Worm (Caenorhabditis elegans) whole organism, young adult: ENCODE measurements around the gene sru-40.

Experiments used
- B0261.1 ChIP-seq: sonication (generic microtip); optimal IDR thresholded peaks from 2 replicates; lab custom pipeline; 2016; ENCODE audit warnings: mild to moderate bottlenecking, missing genetic modification characterization, moderate library complexity, missing compliant biosample characterization
- C17E4.6 ChIP-seq: fragments of 200-800 bp; sonication (Bioruptor generic); IDR thresholded peaks from 2 replicates; pipeline ENCODE4 v1.3.6; 2022; ENCODE audit warnings: missing genetic modification reagents, missing genetic modification characterization, missing compliant biosample characterization
- D2030.7 ChIP-seq: fragments of 200-800 bp; sonication (Bioruptor generic); IDR thresholded peaks from 2 replicates; pipeline ENCODE4 v1.3.6; 2022; ENCODE audit warnings: missing genetic modification reagents, missing genetic modification characterization, missing compliant biosample characterization
- F57C9.4 ChIP-seq: sonication (generic microtip); optimal IDR thresholded peaks from 2 replicates; lab custom pipeline; 2017; ENCODE audit warnings: mild to moderate bottlenecking, missing genetic modification characterization, missing compliant biosample characterization
- T07F8.4 ChIP-seq: sonication (generic microtip); optimal IDR thresholded peaks from 2 replicates; lab custom pipeline; 2016; ENCODE audit warnings: mild to moderate bottlenecking, missing genetic modification characterization, moderate library complexity, missing compliant biosample characterization
- Y53F4B.3 ChIP-seq: fragments of 200-800 bp; sonication (Bioruptor generic); IDR thresholded peaks from 2 replicates; pipeline ENCODE4 v1.3.6; 2022; ENCODE audit warnings: missing genetic modification reagents, missing genetic modification characterization, missing compliant biosample characterization
- attf-5 ChIP-seq: fragments of 200-800 bp; sonication (Bioruptor generic); optimal IDR thresholded peaks from 2 replicates; lab custom pipeline; 2018; ENCODE audit warnings: mild to moderate bottlenecking, missing genetic modification characterization, missing compliant biosample characterization
- bed-2 ChIP-seq: fragments of 200-800 bp; sonication (Bioruptor generic); IDR thresholded peaks from 2 replicates; pipeline ENCODE4 v1.3.6; 2022; ENCODE audit warnings: missing genetic modification reagents, missing genetic modification characterization, missing compliant biosample characterization
- cebp-1 ChIP-seq, 2 experiments: fragments of 200-800 bp in 1 of 2; sonication (Bioruptor generic) in 1 of 2; sonication (generic microtip) in 1 of 2; IDR thresholded peaks in 1 of 2; optimal IDR thresholded peaks in 1 of 2; 2 replicates each; pipeline versions ENCODE4 v1.3.6 to Lab custom; 2017 to 2022; ENCODE audit warnings: missing compliant biosample characterization in 2 of 2, missing genetic modification characterization in 2 of 2, mild to moderate bottlenecking in 1 of 2, missing genetic modification reagents in 1 of 2, moderate library complexity in 1 of 2
- ceh-100 ChIP-seq: fragments of 200-800 bp; sonication (Bioruptor generic); IDR thresholded peaks from 2 replicates; pipeline ENCODE4 v1.3.6; 2022; ENCODE audit warnings: missing genetic modification reagents, missing genetic modification characterization, missing compliant biosample characterization
- egl-44 ChIP-seq: fragments of 200-800 bp; sonication (Bioruptor generic); IDR thresholded peaks from 2 replicates; pipeline ENCODE4 v1.3.6; 2022; ENCODE audit warnings: missing genetic modification reagents, missing genetic modification characterization, missing compliant biosample characterization
- egrh-3 ChIP-seq: fragments of 200-800 bp; sonication (Bioruptor generic); IDR thresholded peaks from 2 replicates; pipeline ENCODE4 v1.3.6; 2022; ENCODE audit warnings: missing genetic modification reagents, missing genetic modification characterization, missing compliant biosample characterization
- him-1 ChIP-seq: sonication (generic microtip); optimal IDR thresholded peaks from 2 replicates; lab custom pipeline; 2016; ENCODE audit warnings: missing genotype, missing genetic modification reagents, missing genetic modification characterization, missing compliant biosample characterization
- hsf-1 ChIP-seq: fragments of 200-800 bp; sonication (Bioruptor generic); IDR thresholded peaks from 2 replicates; pipeline ENCODE4 v1.3.6; 2022; ENCODE audit warnings: missing genetic modification reagents, missing genetic modification characterization, missing compliant biosample characterization
- let-526 ChIP-seq: fragments of 200-800 bp; sonication (Bioruptor generic); IDR thresholded peaks from 2 replicates; pipeline ENCODE4 v1.3.6; 2022; ENCODE audit warnings: missing genetic modification reagents, missing genetic modification characterization, missing compliant biosample characterization
- lsl-1 ChIP-seq: fragments of 200-800 bp; sonication (Bioruptor generic); optimal IDR thresholded peaks from 2 replicates; lab custom pipeline; 2018; ENCODE audit warnings: mild to moderate bottlenecking, missing genetic modification characterization, moderate library complexity, missing compliant biosample characterization
- madf-10 ChIP-seq: sonication (generic microtip); optimal IDR thresholded peaks from 2 replicates; lab custom pipeline; 2016; ENCODE audit warnings: mild to moderate bottlenecking, missing genetic modification characterization, missing compliant biosample characterization
- madf-6 ChIP-seq: fragments of 200-800 bp; sonication (Bioruptor generic); IDR thresholded peaks from 2 replicates; pipeline ENCODE4 v1.3.6; 2022; ENCODE audit warnings: missing genetic modification reagents, missing genetic modification characterization, missing compliant biosample characterization
- mel-28 ChIP-seq: sonication (generic microtip); optimal IDR thresholded peaks from 2 replicates; lab custom pipeline; 2016; ENCODE audit warnings: borderline replicate concordance, mild to moderate bottlenecking, missing genetic modification characterization, missing compliant biosample characterization
- mes-4 ChIP-seq: sonication (generic microtip); optimal IDR thresholded peaks from 2 replicates; lab custom pipeline; 2016; ENCODE audit warnings: missing genotype, missing genetic modification characterization, missing compliant biosample characterization
- mxl-1 ChIP-seq: sonication (generic microtip); optimal IDR thresholded peaks from 2 replicates; lab custom pipeline; 2016; ENCODE audit warnings: missing genetic modification characterization, missing compliant biosample characterization
- nfya-2 ChIP-seq: fragments of 200-800 bp; sonication (Bioruptor generic); IDR thresholded peaks from 2 replicates; pipeline ENCODE4 v1.3.6; 2022; ENCODE audit warnings: missing genetic modification reagents, missing genetic modification characterization, missing compliant biosample characterization
- nhr-120 ChIP-seq: fragments of 200-800 bp; sonication (Bioruptor generic); IDR thresholded peaks from 2 replicates; pipeline ENCODE4 v1.3.6; 2022; ENCODE audit warnings: missing genetic modification characterization, missing compliant biosample characterization
- snpc-1.3 ChIP-seq: sonication (generic microtip); optimal IDR thresholded peaks from 2 replicates; lab custom pipeline; 2017; ENCODE audit warnings: missing genetic modification characterization, mild to moderate bottlenecking, missing compliant biosample characterization, antibody characterized with exemption, moderate library complexity, missing genotype, missing genetic modification reagents; ENCODE audit not compliant: insufficient read depth
- xnd-1 ChIP-seq: sonication (generic microtip); optimal IDR thresholded peaks from 2 replicates; lab custom pipeline; 2016; ENCODE audit warnings: missing genotype, missing genetic modification reagents, missing genetic modification characterization, missing compliant biosample characterization
- zim-3 ChIP-seq: sonication (generic microtip); optimal IDR thresholded peaks from 2 replicates; lab custom pipeline; 2017; ENCODE audit warnings: mild to moderate bottlenecking, missing genetic modification characterization, moderate library complexity, missing compliant biosample characterization
- ztf-18 ChIP-seq: sonication (generic microtip); optimal IDR thresholded peaks from 2 replicates; lab custom pipeline; 2016; ENCODE audit warnings: missing genotype, mild to moderate bottlenecking, missing genetic modification characterization, missing compliant biosample characterization
- ztf-25 ChIP-seq: fragments of 200-800 bp; sonication (Bioruptor generic); IDR thresholded peaks from 2 replicates; pipeline ENCODE4 v1.3.6; 2022; ENCODE audit warnings: missing genetic modification reagents, missing genetic modification characterization, missing compliant biosample characterization
- ztf-26 ChIP-seq: sonication (generic microtip); optimal IDR thresholded peaks from 2 replicates; lab custom pipeline; 2017; ENCODE audit warnings: missing genetic modification characterization, missing compliant biosample characterization

sru-40 gene

DNA sequence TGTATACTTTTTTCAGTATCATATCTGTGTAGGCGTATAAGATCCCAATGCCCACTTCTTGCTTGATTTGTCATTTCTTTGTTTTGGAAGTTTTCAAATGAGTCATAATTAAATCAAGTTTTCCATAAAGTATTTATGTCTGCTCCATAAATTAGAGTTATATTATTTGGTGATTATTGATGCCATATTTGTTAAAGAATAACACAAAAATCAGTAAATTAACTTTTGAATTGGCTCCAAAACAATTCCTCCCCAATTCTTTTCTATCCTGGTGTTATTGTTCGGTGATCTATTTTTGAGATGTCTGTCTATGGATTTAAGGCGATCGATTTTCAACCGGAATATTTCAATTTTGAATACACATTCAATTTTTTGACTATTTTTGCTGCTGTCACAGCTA is 28.6 kb downstream of the sru-40 start, which contains the start of gene sru-37:
TSS of gene sru-37 (plus strand) at position 301 of the 400 bp plus-strand sequence.
- no peak for TF ChIP-seq madf-10 (tag; lab: Kevin White, UChicago)
- no peak for TF ChIP-seq Y53F4B.3
- TF ChIP-seq mxl-1 (tag; lab: Kevin White, UChicago), result no peak
- TF ChIP-seq nhr-120, result no peak
- TF ChIP-seq cebp-1 (GFP tag; IDR thresholded peaks at IDR 0.05; lab: Robert Waterston, UW), result no peak
- no peak for TF ChIP-seq cebp-1 (tag; optimal IDR thresholded peaks at IDR 0.05; lab: Kevin White, UChicago)
- no peak for TF ChIP-seq ztf-26
- TF ChIP-seq T07F8.4 (tag; lab: Kevin White, UChicago), result no peak
- TF ChIP-seq egl-44 (GFP tag; lab: Robert Waterston, UW), result no peak
- TF ChIP-seq nfya-2 (GFP tag; lab: Robert Waterston, UW), result no peak
- TF ChIP-seq hsf-1 (GFP tag; lab: Robert Waterston, UW), result no peak
- no peak for TF ChIP-seq B0261.1

DNA sequence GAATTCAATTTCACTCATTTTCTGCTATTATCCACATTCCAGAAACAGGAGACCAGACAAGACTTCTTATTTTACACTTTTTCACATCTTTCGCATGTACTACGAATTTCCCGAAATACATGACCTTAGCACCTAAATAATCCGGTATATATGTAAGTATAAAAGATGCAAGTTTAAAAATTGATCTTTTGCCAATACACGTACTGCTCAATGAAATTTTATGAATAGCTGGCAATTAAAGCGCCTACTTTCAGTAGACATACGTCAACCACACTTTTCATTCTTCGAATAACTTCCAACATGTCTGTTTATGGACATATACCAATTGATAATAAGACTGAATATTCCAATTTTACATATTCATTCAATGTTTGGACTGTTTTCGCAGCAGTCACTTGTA is 30.6 kb downstream of the sru-40 start, which contains the start of gene sru-39:
TSS of gene sru-39 (plus strand) at position 301 of the 400 bp plus-strand sequence.
- TF ChIP-seq madf-6 (GFP tag; lab: Robert Waterston, UW), result no peak

ce11 chrV:9801965-9802364 is 31.8 kb downstream of the sru-40 start, which contains the start of gene F46B6.10:
Gene F46B6.10, minus strand, starts transcription at chrV:9802065.
- TF ChIP-seq bed-2 (GFP tag; lab: Robert Waterston, UW), result no peak
- TF ChIP-seq let-526 (GFP tag; lab: Robert Waterston, UW), result no peak
- no peak for TF ChIP-seq D2030.7 (GFP tag; lab: Robert Waterston, UW)
- no peak for TF ChIP-seq egrh-3 (GFP tag; lab: Robert Waterston, UW)
- TF ChIP-seq ztf-25 (GFP tag; lab: Robert Waterston, UW), result no peak
- no peak for TF ChIP-seq him-1 (tag; lab: Kevin White, UChicago)
- no peak for TF ChIP-seq F57C9.4

ce11 chrV:9799076-9799475 is 34.7 kb downstream of the sru-40 start, which contains the start of gene F46B6.13:
Gene F46B6.13, minus strand, starts transcription at chrV:9799176.
- TF ChIP-seq zim-3 (tag; lab: Kevin White, UChicago) (no peak), xnd-1 (tag; lab: Kevin White, UChicago) (no peak), C17E4.6 (GFP tag; lab: Robert Waterston, UW) (no peak), B0261.1 (no peak)
- TF ChIP-seq, all 124 proteins: peak for 0

ce11 chrV:9798212-9798611 is 35.6 kb downstream of the sru-40 start:
- TF ChIP-seq snpc-1.3 (tag; lab: Kevin White, UChicago) (no peak), mel-28 (tag; lab: Kevin White, UChicago) (no peak), ceh-100 (no peak), ztf-18 (tag; lab: Kevin White, UChicago) (no peak), mes-4 (no peak), lsl-1 (GFP tag; lab: Kevin White, UChicago) (no peak)

ce11 chrV:9796562-9796961 is 37.2 kb downstream of the sru-40 start, which contains the start of gene F46B6.9:
Gene F46B6.9, plus strand, starts transcription at chrV:9796862.
- TF ChIP-seq attf-5 (GFP tag; lab: Kevin White, UChicago), result no peak
